Worm (Caenorhabditis elegans) whole organism, L3 larva: ENCODE measurements around the gene tnc-2.

Experiments used
- R02D3.7 ChIP-seq: fragments of 150-350 bp; optimal IDR thresholded peaks from 2 replicates; lab custom pipeline; 2014; ENCODE audit warnings: missing biosample characterization, missing genetic modification characterization
- ZK546.5 ChIP-seq: sonication (generic microtip); optimal IDR thresholded peaks from 2 replicates; lab custom pipeline; 2017; ENCODE audit warnings: missing biosample characterization, missing genetic modification characterization
- aly-2 ChIP-seq: fragments of 150-350 bp; optimal IDR thresholded peaks from 2 replicates; lab custom pipeline; 2014; ENCODE audit warnings: missing biosample characterization, missing genetic modification characterization
- ama-1 ChIP-seq: fragments of 150-350 bp; optimal IDR thresholded peaks from 2 replicates; lab custom pipeline; 2018
- ceh-28 ChIP-seq: fragments of 150-350 bp; optimal IDR thresholded peaks from 2 replicates; lab custom pipeline; 2014; ENCODE audit warnings: missing biosample characterization, missing genetic modification reagents, missing genetic modification characterization
- ceh-82 ChIP-seq: fragments of 150-350 bp; optimal IDR thresholded peaks from 2 replicates; lab custom pipeline; 2014; ENCODE audit warnings: missing biosample characterization, missing genetic modification characterization
- daf-12 ChIP-seq: fragments of 150-350 bp; optimal IDR thresholded peaks from 2 replicates; lab custom pipeline; 2014; ENCODE audit warnings: missing biosample characterization, missing genetic modification reagents, missing genetic modification characterization
- egl-5 ChIP-seq: fragments of 150-350 bp; optimal IDR thresholded peaks from 2 replicates; lab custom pipeline; 2017; ENCODE audit warnings: missing biosample characterization, missing genetic modification reagents, missing genetic modification characterization, inconsistent platforms
- elt-1 ChIP-seq: fragments of 150-350 bp; optimal IDR thresholded peaks from 2 replicates; lab custom pipeline; 2014; ENCODE audit warnings: missing biosample characterization, missing genetic modification characterization
- elt-2 ChIP-seq: sonication (generic microtip); optimal IDR thresholded peaks from 2 replicates; lab custom pipeline; 2016; ENCODE audit warnings: missing genetic modification reagents, mild to moderate bottlenecking, missing genetic modification characterization, missing compliant biosample characterization
- fkh-10 ChIP-seq: sonication (generic microtip); optimal IDR thresholded peaks from 2 replicates; lab custom pipeline; 2017; ENCODE audit warnings: missing biosample characterization, missing genetic modification reagents, missing genetic modification characterization
- fkh-2 ChIP-seq: fragments of 150-350 bp; optimal IDR thresholded peaks from 2 replicates; lab custom pipeline; 2014; ENCODE audit warnings: missing biosample characterization, missing genetic modification reagents, missing genetic modification characterization
- hmg-11 ChIP-seq: sonication (generic microtip); optimal IDR thresholded peaks from 2 replicates; lab custom pipeline; 2016; ENCODE audit warnings: missing genetic modification characterization, missing compliant biosample characterization
- lin-15B ChIP-seq: fragments of 150-350 bp; optimal IDR thresholded peaks from 2 replicates; lab custom pipeline; 2014; ENCODE audit warnings: missing biosample characterization, missing genetic modification characterization
- lin-39 ChIP-seq: fragments of 150-350 bp; optimal IDR thresholded peaks from 2 replicates; lab custom pipeline; 2018; ENCODE audit warnings: missing biosample characterization, missing genetic modification reagents, missing genetic modification characterization
- lsy-12 ChIP-seq: sonication (generic microtip); optimal IDR thresholded peaks from 2 replicates; lab custom pipeline; 2016; ENCODE audit warnings: mild to moderate bottlenecking, missing genetic modification characterization, missing compliant biosample characterization
- mdl-1 ChIP-seq: fragments of 150-350 bp; optimal IDR thresholded peaks from 2 replicates; lab custom pipeline; 2014; ENCODE audit warnings: missing biosample characterization, missing genetic modification characterization
- mml-1 ChIP-seq: fragments of 150-350 bp; sonication (generic microtip); optimal IDR thresholded peaks from 3 replicates; lab custom pipeline; 2014; ENCODE audit warnings: missing biosample characterization, missing genetic modification characterization
- nfya-1 ChIP-seq: sonication (generic microtip); optimal IDR thresholded peaks from 2 replicates; lab custom pipeline; 2017; ENCODE audit warnings: missing genetic modification characterization, mild to moderate bottlenecking, missing compliant biosample characterization, antibody characterized with exemption, moderate library complexity; ENCODE audit not compliant: insufficient read depth
- nhr-23 ChIP-seq: fragments of 150-350 bp; optimal IDR thresholded peaks from 2 replicates; lab custom pipeline; 2014; ENCODE audit warnings: missing biosample characterization, missing genetic modification reagents, missing genetic modification characterization
- nhr-237 ChIP-seq: fragments of 150-350 bp; optimal IDR thresholded peaks from 2 replicates; lab custom pipeline; 2014; ENCODE audit warnings: missing biosample characterization, missing genetic modification characterization
- nhr-28 ChIP-seq: fragments of 150-350 bp; optimal IDR thresholded peaks from 2 replicates; lab custom pipeline; 2014; ENCODE audit warnings: missing biosample characterization, missing genetic modification characterization
- nhr-43 ChIP-seq: sonication (generic microtip); optimal IDR thresholded peaks from 2 replicates; lab custom pipeline; 2016; ENCODE audit warnings: mild to moderate bottlenecking, missing genetic modification characterization, missing compliant biosample characterization; ENCODE audit not compliant: poor library complexity, severe bottlenecking
- nhr-67 ChIP-seq: fragments of 150-350 bp; optimal IDR thresholded peaks from 2 replicates; lab custom pipeline; 2014; ENCODE audit warnings: missing biosample characterization, missing genetic modification characterization
- nhr-76 ChIP-seq: fragments of 150-350 bp; sonication (generic microtip); optimal IDR thresholded peaks from 5 replicates; lab custom pipeline; 2014; ENCODE audit warnings: missing biosample characterization, missing genetic modification characterization
- nhr-77 ChIP-seq: fragments of 150-350 bp; optimal IDR thresholded peaks from 2 replicates; lab custom pipeline; 2014; ENCODE audit warnings: missing biosample characterization, missing genetic modification characterization
- pha-4 ChIP-seq: fragments of 150-350 bp; optimal IDR thresholded peaks from 2 replicates; lab custom pipeline; 2014; ENCODE audit warnings: missing biosample characterization, missing genetic modification reagents, missing genetic modification characterization
- sea-2 ChIP-seq: fragments of 150-350 bp; sonication (generic microtip); optimal IDR thresholded peaks from 4 replicates; lab custom pipeline; 2014; ENCODE audit warnings: missing biosample characterization, missing genetic modification reagents, missing genetic modification characterization
- skn-1 ChIP-seq: fragments of 150-350 bp; optimal IDR thresholded peaks from 2 replicates; lab custom pipeline; 2014; ENCODE audit warnings: missing biosample characterization, missing genetic modification characterization
- snpc-4 ChIP-seq: fragments of 150-350 bp; optimal IDR thresholded peaks from 2 replicates; lab custom pipeline; 2014; ENCODE audit warnings: missing biosample characterization, missing genetic modification characterization
- tbx-2 ChIP-seq: sonication (generic microtip); optimal IDR thresholded peaks from 2 replicates; lab custom pipeline; 2016; ENCODE audit warnings: mild to moderate bottlenecking, missing genetic modification characterization, missing compliant biosample characterization
- unc-39 ChIP-seq: sonication (generic microtip); optimal IDR thresholded peaks from 4 replicates; lab custom pipeline; 2017; ENCODE audit warnings: missing biosample characterization, missing genetic modification characterization
- zag-1 ChIP-seq: fragments of 150-350 bp; optimal IDR thresholded peaks from 2 replicates; lab custom pipeline; 2014; ENCODE audit warnings: missing biosample characterization, missing genetic modification characterization

Gene tnc-2

ce11 chrII:10470159-10470558, 3.5 kb downstream of the tnc-2 start, which contains the start of gene clec-143:
clec-143 (minus strand) TSS chrII:10470297.
- peak; percentile 59 for TF ChIP-seq elt-2 (tag; lab: Kevin White, UChicago)
- no peak for TF ChIP-seq lin-15B (tag; lab: Kevin White, UChicago)

- TF ChIP-seq nhr-28 (tag; lab: Kevin White, UChicago) (no peak), nhr-67 (no peak), egl-5 (no peak), sea-2 (GFP tag; lab: Kevin White, UChicago) (no peak), nhr-23 (tag; lab: Kevin White, UChicago) (no peak), lin-39 (tag; lab: Kevin White, UChicago) (no peak), elt-1 (no peak), fkh-2 (tag; lab: Kevin White, UChicago) (no peak), ceh-82 (tag; lab: Kevin White, UChicago) (no peak), aly-2 (tag; lab: Kevin White, UChicago) (no peak), tbx-2 (tag; lab: Kevin White, UChicago) (no peak)
These were observed 4.6 kb downstream of the tnc-2 start, which contains the start of gene ZK666.1 for ce11 chrII:10471247-10471646. ZK666.1 (minus strand) TSS chrII:10471347.

- no peak for TF ChIP-seq elt-1
These were observed 5.1 kb downstream of the tnc-2 start, which contains the start of gene ZK666.2 for ce11 chrII:10471790-10472189. ZK666.2 (minus strand) TSS chrII:10471890.

ce11 chrII:10476039-10476438, 9.4 kb downstream of the tnc-2 start, which contains the start of gene clec-58:
clec-58 (minus strand) TSS chrII:10476139.
- TF ChIP-seq snpc-4 (tag; lab: Kevin White, UChicago) (no peak), mml-1 (no peak)
- TF ChIP-seq, all 47 proteins: peak for 0

DNA sequence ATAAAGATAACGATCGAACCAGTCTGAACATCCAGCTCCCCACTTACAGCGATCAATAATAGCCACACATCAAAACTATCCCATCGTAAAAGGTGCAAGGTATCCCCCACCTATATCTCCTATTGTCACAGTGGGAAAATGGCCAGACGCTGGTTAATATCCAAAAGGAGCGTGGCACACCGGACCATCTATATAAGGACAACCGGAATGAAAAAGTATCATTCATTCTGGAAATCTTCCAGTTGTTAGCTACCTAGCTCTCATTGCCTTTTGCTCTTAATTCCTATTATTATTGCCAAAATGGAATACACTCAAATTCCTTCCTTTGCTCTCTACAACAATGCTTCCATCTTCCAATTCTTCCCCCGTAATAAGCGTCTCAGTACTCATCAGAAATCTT, 10.3 kb downstream of the tnc-2 start, which contains the start of gene ZK666.4:
TSS of gene ZK666.4 (plus strand) at position 301 of the 400 bp plus-strand sequence.
- TF ChIP-seq nhr-23 (tag; lab: Kevin White, UChicago) (no peak), fkh-10 (GFP tag; lab: Kevin White, UChicago) (no peak), mml-1 (no peak), elt-1 (no peak), ceh-28 (tag; lab: Kevin White, UChicago) (no peak), unc-39 (tag; lab: Kevin White, UChicago) (no peak), skn-1 (no peak), nfya-1 (tag; lab: Kevin White, UChicago) (no peak), pha-4 (tag; lab: Kevin White, UChicago) (no peak), daf-12 (tag; lab: Kevin White, UChicago) (no peak), lin-39 (tag; lab: Kevin White, UChicago) (no peak), snpc-4 (tag; lab: Kevin White, UChicago) (no peak), nhr-43 (no peak), nhr-76 (tag; lab: Kevin White, UChicago) (no peak), nhr-67 (no peak), sea-2 (GFP tag; lab: Kevin White, UChicago) (no peak), R02D3.7 (tag; lab: Kevin White, UChicago) (no peak), egl-5 (no peak), mdl-1 (no peak), zag-1 (no peak)

- TF ChIP-seq lin-15B (tag; lab: Kevin White, UChicago): no peak
- TF ChIP-seq ZK546.5 (tag; lab: Kevin White, UChicago): no peak
- TF ChIP-seq lsy-12 (tag; lab: Kevin White, UChicago): no peak
- no peak for TF ChIP-seq lin-39 (tag; lab: Kevin White, UChicago)
- TF ChIP-seq nhr-77 (tag; lab: Kevin White, UChicago): no peak
- no peak for TF ChIP-seq mdl-1
- no peak for TF ChIP-seq elt-1
- TF ChIP-seq zag-1: no peak
- no peak for TF ChIP-seq nhr-237 (tag; lab: Kevin White, UChicago)
- no peak for TF ChIP-seq hmg-11
- no peak for TF ChIP-seq ama-1 (lab: Kevin White, UChicago)
- TF ChIP-seq daf-12 (tag; lab: Kevin White, UChicago): no peak
- no peak for TF ChIP-seq unc-39 (tag; lab: Kevin White, UChicago)
- no peak for TF ChIP-seq nfya-1 (tag; lab: Kevin White, UChicago)
- TF ChIP-seq nhr-76 (tag; lab: Kevin White, UChicago): no peak
- TF ChIP-seq aly-2 (tag; lab: Kevin White, UChicago): no peak
- TF ChIP-seq nhr-67: no peak
These were observed 12.7 kb downstream of the tnc-2 start, which contains the start of gene clec-59 for ce11 chrII:10479348-10479747. clec-59 (minus strand) TSS chrII:10479448.
